Worm (Caenorhabditis elegans): ENCODE data around the gene F09B12.5.

ce11 chrX:15042549-15042948 lies 41.9 kb upstream of the F09B12.5 start:
- TF ChIP-seq nhr-25 (tag; optimal IDR thresholded peaks at IDR 0.05; ENCODE audit: borderline replicate concordance, insufficient read depth): no peak
- no peak for TF ChIP-seq ceh-82 (tag; optimal IDR thresholded peaks at IDR 0.05)
- no peak for TF ChIP-seq dve-1 (tag; optimal IDR thresholded peaks at IDR 0.05; ENCODE audit: insufficient read depth)
- TF ChIP-seq mep-1 (tag; optimal IDR thresholded peaks at IDR 0.05): no peak
- TF ChIP-seq nhr-11 (tag; optimal IDR thresholded peaks at IDR 0.05): no peak
- no peak for TF ChIP-seq ces-1 (GFP tag; optimal IDR thresholded peaks at IDR 0.05)
- TF ChIP-seq nhr-28 (tag; optimal IDR thresholded peaks at IDR 0.05): no peak
